Worm (Caenorhabditis elegans) whole organism, L4 larva: ENCODE results near the gene K11G12.6.

Source experiments
- F10B5.3 ChIP-seq: sonication (generic microtip); optimal IDR thresholded peaks from 2 replicates; lab custom pipeline; 2016; ENCODE audit warnings: mild to moderate bottlenecking, missing genetic modification characterization, missing compliant biosample characterization
- F26F4.8 ChIP-seq: fragments of 200-800 bp; sonication (Bioruptor generic); conservative IDR thresholded peaks from 2 replicates; pipeline ENCODE4 v1.3.6; 2022; ENCODE audit warnings: missing genetic modification characterization, missing compliant biosample characterization
- F37D6.2 ChIP-seq: sonication (generic microtip); optimal IDR thresholded peaks from 2 replicates; lab custom pipeline; 2016; ENCODE audit warnings: mild to moderate bottlenecking, missing genetic modification characterization, missing compliant biosample characterization
- F44E2.7 ChIP-seq: fragments of 200-800 bp; sonication (Bioruptor generic); IDR thresholded peaks from 2 replicates; pipeline ENCODE4 v2.1.2; 2022; ENCODE audit warnings: missing genetic modification characterization, missing compliant biosample characterization
- T20F7.1 ChIP-seq: fragments of 200-800 bp; sonication (Bioruptor generic); optimal IDR thresholded peaks from 2 replicates; lab custom pipeline; 2018; ENCODE audit warnings: mild to moderate bottlenecking, missing genetic modification characterization, missing compliant biosample characterization
- T26A8.4 ChIP-seq: fragments of 200-800 bp; sonication (Bioruptor generic); IDR thresholded peaks from 2 replicates; pipeline ENCODE4 v1.3.6; 2022; ENCODE audit warnings: missing genetic modification characterization, missing compliant biosample characterization
- Y105C5A.15 ChIP-seq: fragments of 200-800 bp; sonication (Bioruptor generic); IDR thresholded peaks from 2 replicates; pipeline ENCODE4 v1.3.6; 2022; ENCODE audit warnings: missing genetic modification characterization, missing compliant biosample characterization
- aha-1 ChIP-seq: fragments of 150-350 bp; peaks from one replicate; lab custom pipeline; 2014; ENCODE audit warnings: missing biosample characterization, missing genetic modification characterization
- aly-2 ChIP-seq: sonication (generic microtip); optimal IDR thresholded peaks from 2 replicates; lab custom pipeline; 2018; ENCODE audit warnings: missing biosample characterization, missing genetic modification characterization
- arid-1 ChIP-seq: fragments of 200-800 bp; sonication (Bioruptor generic); conservative IDR thresholded peaks from 2 replicates; pipeline ENCODE4 v1.3.6; 2022; ENCODE audit warnings: missing genetic modification reagents, missing genetic modification characterization, missing compliant biosample characterization
- ceh-28 ChIP-seq: fragments of 150-350 bp; optimal IDR thresholded peaks from 2 replicates; lab custom pipeline; 2014; ENCODE audit warnings: missing biosample characterization, missing genetic modification reagents, missing genetic modification characterization
- ceh-44 ChIP-seq: fragments of 200-800 bp; sonication (Bioruptor generic); IDR thresholded peaks from 2 replicates; pipeline ENCODE4 v1.3.6; 2022; ENCODE audit warnings: missing genetic modification reagents, missing genetic modification characterization, missing compliant biosample characterization
- ceh-82 ChIP-seq: sonication (generic microtip); optimal IDR thresholded peaks from 2 replicates; lab custom pipeline; 2017; ENCODE audit warnings: missing biosample characterization, missing genetic modification characterization
- ces-1 ChIP-seq: fragments of 150-350 bp; sonication (generic microtip); optimal IDR thresholded peaks from 4 replicates; lab custom pipeline; 2014; ENCODE audit warnings: missing biosample characterization, missing genetic modification reagents, missing genetic modification characterization
- ctbp-1 ChIP-seq: fragments of 200-800 bp; sonication (Bioruptor generic); IDR thresholded peaks from 2 replicates; pipeline ENCODE4 v1.3.6; 2022; ENCODE audit warnings: missing genetic modification reagents, missing genetic modification characterization, missing compliant biosample characterization
- daf-16 ChIP-seq, 3 experiments: sonication (generic microtip); optimal IDR thresholded peaks; 2 replicates each; lab custom pipeline; 2016 to 2017; ENCODE audit warnings: missing genetic modification characterization in 3 of 3, missing genetic modification reagents in 3 of 3, mild to moderate bottlenecking in 2 of 3, missing compliant biosample characterization in 2 of 3, missing biosample characterization in 1 of 3, moderate library complexity in 1 of 3
- daf-8 ChIP-seq: fragments of 200-800 bp; sonication (Bioruptor generic); IDR thresholded peaks from 2 replicates; pipeline ENCODE4 v1.3.6; 2022; ENCODE audit warnings: missing genetic modification characterization, missing compliant biosample characterization
- dmd-6 ChIP-seq: fragments of 200-800 bp; sonication (Bioruptor generic); IDR thresholded peaks from 2 replicates; pipeline ENCODE4 v1.3.6; 2022; ENCODE audit warnings: missing genetic modification reagents, missing genetic modification characterization, missing compliant biosample characterization
- dve-1 ChIP-seq: sonication (generic microtip); optimal IDR thresholded peaks from 2 replicates; lab custom pipeline; 2017; ENCODE audit warnings: antibody characterized with exemption, mild to moderate bottlenecking, missing genetic modification characterization, missing compliant biosample characterization; ENCODE audit not compliant: insufficient read depth
- fos-1 ChIP-seq: fragments of 150-350 bp; optimal IDR thresholded peaks from 2 replicates; lab custom pipeline; 2014; ENCODE audit warnings: missing biosample characterization, missing genetic modification characterization
- gei-8 ChIP-seq: fragments of 200-800 bp; sonication (Bioruptor generic); optimal IDR thresholded peaks from 2 replicates; lab custom pipeline; 2018; ENCODE audit warnings: mild to moderate bottlenecking, missing genetic modification characterization, missing compliant biosample characterization
- hif-1 ChIP-seq, 2 experiments: sonication (generic microtip); optimal IDR thresholded peaks; 2 replicates each; lab custom pipeline; 2016 to 2017; ENCODE audit warnings: missing compliant biosample characterization in 2 of 2, missing genetic modification characterization in 2 of 2, missing genetic modification reagents in 2 of 2, missing genotype in 2 of 2, mild to moderate bottlenecking in 1 of 2
- hlh-11 ChIP-seq: fragments of 200-800 bp; sonication (Bioruptor generic); optimal IDR thresholded peaks from 2 replicates; lab custom pipeline; 2018; ENCODE audit warnings: mild to moderate bottlenecking, missing genetic modification characterization, missing compliant biosample characterization
- hlh-30 ChIP-seq: sonication (generic microtip); optimal IDR thresholded peaks from 2 replicates; lab custom pipeline; 2017; ENCODE audit warnings: antibody characterized with exemption, mild to moderate bottlenecking, missing genetic modification characterization, missing compliant biosample characterization; ENCODE audit not compliant: insufficient read depth
- lin-38 ChIP-seq: fragments of 200-800 bp; sonication (Bioruptor generic); IDR thresholded peaks from 2 replicates; pipeline ENCODE4 v1.3.6; 2022; ENCODE audit warnings: missing genetic modification reagents, missing genetic modification characterization, missing compliant biosample characterization
- lin-39 ChIP-seq: fragments of 150-350 bp; optimal IDR thresholded peaks from 2 replicates; lab custom pipeline; 2014; ENCODE audit warnings: missing biosample characterization, missing genetic modification reagents, missing genetic modification characterization
- lir-3 ChIP-seq: sonication (generic microtip); optimal IDR thresholded peaks from 2 replicates; lab custom pipeline; 2016; ENCODE audit warnings: mild to moderate bottlenecking, missing genetic modification characterization, missing compliant biosample characterization
- madf-9 ChIP-seq: fragments of 200-800 bp; sonication (Bioruptor generic); conservative IDR thresholded peaks from 2 replicates; pipeline ENCODE4 v1.3.6; 2022; ENCODE audit warnings: missing genetic modification reagents, missing genetic modification characterization, missing compliant biosample characterization
- mdl-1 ChIP-seq, 2 experiments: fragments of 150-350 bp in 1 of 2; sonication (generic microtip) in 1 of 2; optimal IDR thresholded peaks; 2 replicates each; lab custom pipeline; 2014 to 2017; ENCODE audit warnings: missing biosample characterization in 2 of 2, missing genetic modification characterization in 2 of 2
- mdt-29 ChIP-seq: fragments of 200-800 bp; sonication (Bioruptor generic); IDR thresholded peaks from 2 replicates; pipeline ENCODE4 v1.3.6; 2022; ENCODE audit warnings: missing genetic modification reagents, missing genetic modification characterization, missing compliant biosample characterization
- mep-1 ChIP-seq: fragments of 150-350 bp; sonication (generic microtip); optimal IDR thresholded peaks from 3 replicates; lab custom pipeline; 2014; ENCODE audit warnings: missing biosample characterization, missing genetic modification characterization
- mxl-3 ChIP-seq: fragments of 200-800 bp; sonication (Bioruptor generic); optimal IDR thresholded peaks from 2 replicates; lab custom pipeline; 2018; ENCODE audit warnings: mild to moderate bottlenecking, missing genetic modification characterization, missing compliant biosample characterization
- nhr-11 ChIP-seq: fragments of 150-350 bp; optimal IDR thresholded peaks from 2 replicates; lab custom pipeline; 2014; ENCODE audit warnings: missing biosample characterization, missing genetic modification characterization
- nhr-25 ChIP-seq: sonication (generic microtip); optimal IDR thresholded peaks from 2 replicates; lab custom pipeline; 2017; ENCODE audit warnings: missing genetic modification characterization, mild to moderate bottlenecking, missing compliant biosample characterization, antibody characterized with exemption, moderate library complexity, borderline replicate concordance; ENCODE audit not compliant: insufficient read depth
- nhr-28 ChIP-seq: fragments of 150-350 bp; optimal IDR thresholded peaks from 2 replicates; lab custom pipeline; 2014; ENCODE audit warnings: missing biosample characterization, missing genetic modification characterization
- nhr-41 ChIP-seq: fragments of 200-800 bp; sonication (Bioruptor generic); IDR thresholded peaks from 2 replicates; pipeline ENCODE4 v1.3.6; 2022; ENCODE audit warnings: missing genetic modification reagents, missing genetic modification characterization, missing compliant biosample characterization
- nhr-48 ChIP-seq: sonication (generic microtip); optimal IDR thresholded peaks from 2 replicates; lab custom pipeline; 2016; ENCODE audit warnings: mild to moderate bottlenecking, missing genetic modification characterization, missing compliant biosample characterization
- php-3 ChIP-seq: fragments of 200-800 bp; sonication (Bioruptor generic); IDR thresholded peaks from 2 replicates; pipeline ENCODE4 v1.3.6; 2022; ENCODE audit warnings: missing genetic modification reagents, missing genetic modification characterization, missing compliant biosample characterization
- pqm-1 ChIP-seq: sonication (generic microtip); optimal IDR thresholded peaks from 2 replicates; lab custom pipeline; 2017; ENCODE audit warnings: missing biosample characterization, missing genetic modification characterization
- spr-1 ChIP-seq: sonication (generic microtip); optimal IDR thresholded peaks from 2 replicates; lab custom pipeline; 2016; ENCODE audit warnings: mild to moderate bottlenecking, missing genetic modification characterization, missing compliant biosample characterization
- tag-97 ChIP-seq: fragments of 200-800 bp; sonication (Bioruptor generic); IDR thresholded peaks from 2 replicates; pipeline ENCODE4 v1.3.6; 2022; ENCODE audit warnings: missing genetic modification characterization, missing compliant biosample characterization
- unc-39 ChIP-seq: sonication (generic microtip); optimal IDR thresholded peaks from 2 replicates; lab custom pipeline; 2017; ENCODE audit warnings: missing biosample characterization, missing genetic modification characterization
- vab-7 ChIP-seq: fragments of 200-800 bp; sonication (Bioruptor generic); IDR thresholded peaks from 2 replicates; pipeline ENCODE4 v1.3.6; 2022; ENCODE audit warnings: missing genetic modification reagents, missing genetic modification characterization, missing compliant biosample characterization
- zag-1 ChIP-seq: fragments of 150-350 bp; optimal IDR thresholded peaks from 2 replicates; lab custom pipeline; 2014; ENCODE audit warnings: missing biosample characterization, missing genetic modification characterization
- zfp-2 ChIP-seq: sonication (generic microtip); optimal IDR thresholded peaks from 2 replicates; lab custom pipeline; 2016; ENCODE audit warnings: mild to moderate bottlenecking, missing genetic modification characterization, missing compliant biosample characterization
- zfp-3 ChIP-seq: fragments of 200-800 bp; sonication (Bioruptor generic); conservative IDR thresholded peaks from 2 replicates; pipeline ENCODE4 v1.3.6; 2022; ENCODE audit warnings: missing genetic modification reagents, missing genetic modification characterization, missing compliant biosample characterization
- zip-11 ChIP-seq: fragments of 200-800 bp; sonication (Bioruptor generic); IDR thresholded peaks from 2 replicates; pipeline ENCODE4 v1.3.6; 2022; ENCODE audit warnings: missing genetic modification characterization, missing compliant biosample characterization
- ztf-11 ChIP-seq: fragments of 150-350 bp; optimal IDR thresholded peaks from 2 replicates; lab custom pipeline; 2014; ENCODE audit warnings: missing biosample characterization, missing genetic modification characterization

K11G12.6 gene

ce11 chrX:6735494-6735893, 6.0 kb upstream of the K11G12.6 start (continued):
- TF ChIP-seq F37D6.2 (tag; lab: Kevin White, UChicago) (no peak), lin-38 (no peak), zag-1 (tag; lab: Kevin White, UChicago) (no peak), lin-39 (tag; lab: Kevin White, UChicago) (no peak), mdt-29 (GFP tag; lab: Robert Waterston, UW) (0 out of 2 replicates have a peak, but pooled peaks have one; percentile 13), fos-1 (no peak), T26A8.4 (GFP tag; lab: Robert Waterston, UW) (no peak), nhr-28 (peak; percentile 3), zfp-2 (no peak), php-3 (GFP tag; lab: Robert Waterston, UW) (no peak), nhr-11 (tag; lab: Kevin White, UChicago) (peak; percentile 46), arid-1 (GFP tag; lab: Robert Waterston, UW) (no peak), zip-11 (GFP tag; lab: Robert Waterston, UW) (no peak), T20F7.1 (GFP tag; lab: Kevin White, UChicago) (no peak), spr-1 (tag; lab: Kevin White, UChicago) (no peak), ceh-44 (GFP tag; lab: Robert Waterston, UW) (no peak), hlh-30 (peak; percentile 95), nhr-25 (no peak), vab-7 (GFP tag; lab: Robert Waterston, UW) (no peak), unc-39 (tag; lab: Kevin White, UChicago) (no peak), ceh-82 (tag; lab: Kevin White, UChicago) (no peak), nhr-48 (tag; lab: Kevin White, UChicago) (peak; percentile 64), zfp-3 (GFP tag; lab: Robert Waterston, UW) (no peak), ceh-28 (tag; lab: Kevin White, UChicago) (no peak), tag-97 (GFP tag; lab: Robert Waterston, UW) (no peak), gei-8 (GFP tag; lab: Kevin White, UChicago) (no peak), Y105C5A.15 (no peak), ztf-11 (tag; lab: Kevin White, UChicago) (no peak), aly-2 (tag; lab: Kevin White, UChicago) (no peak), lir-3 (tag; lab: Kevin White, UChicago) (no peak), madf-9 (GFP tag; lab: Robert Waterston, UW) (no peak), mxl-3 (GFP tag; lab: Kevin White, UChicago) (peak; percentile 48), nhr-41 (GFP tag; lab: Robert Waterston, UW) (no peak), daf-8 (GFP tag; lab: Robert Waterston, UW) (no peak), F44E2.7 (GFP tag; lab: Robert Waterston, UW) (no peak), F26F4.8 (GFP tag; lab: Robert Waterston, UW) (no peak), mep-1 (tag; lab: Kevin White, UChicago) (no peak)

ce11 chrX:6733201-6733600, 3.7 kb upstream of the K11G12.6 start, which contains the start of gene R03E9.2:
Gene R03E9.2 (minus strand): TSS chrX:6733301.
- TF ChIP-seq unc-39 (tag; lab: Kevin White, UChicago) = no peak

ce11 chrX:6728820-6729396, 549 bp downstream of the K11G12.6 start:
- TF ChIP-seq aha-1 (peak; percentile 98), nhr-41 (GFP tag; lab: Robert Waterston, UW) (no peak), hlh-11 (tag; lab: Kevin White, UChicago) (peak; percentile 54), mep-1 (tag; lab: Kevin White, UChicago) (peak; percentile 22), F10B5.3 (tag; lab: Kevin White, UChicago) (no peak), mdl-1 (tag; optimal IDR thresholded peaks at IDR 0.05; lab: Kevin White, UChicago) (peak; percentile 51 to 89), lir-3 (tag; lab: Kevin White, UChicago) (no peak), ces-1 (GFP tag; lab: Kevin White, UChicago) (peak; percentile 63), ctbp-1 (GFP tag; lab: Robert Waterston, UW) (no peak), daf-16 (GFP tag; optimal IDR thresholded peaks at IDR 0.05; lab: Kevin White, UChicago) (no peak), daf-16 (tag; optimal IDR thresholded peaks at IDR 0.05; lab: Kevin White, UChicago) (peak; percentile 81), dve-1 (tag; lab: Kevin White, UChicago) (peak; percentile 4), vab-7 (GFP tag; lab: Robert Waterston, UW) (no peak), daf-8 (GFP tag; lab: Robert Waterston, UW) (no peak), madf-9 (GFP tag; lab: Robert Waterston, UW) (no peak), dmd-6 (GFP tag; lab: Robert Waterston, UW) (no peak; the same call in 1 of the 2 replicates), hif-1 (tag; optimal IDR thresholded peaks at IDR 0.05; lab: Kevin White, UChicago) (peak in 1 of 2 experiments; percentile 95), pqm-1 (tag; lab: Kevin White, UChicago) (peak; percentile 11)
